1 fruit fly cellular context compared by ENCODE assay signal in genomic region chrX:12473953-12474468, dm6.
TF ChIP-seq lines count a peak whose summit lies in the region.

No protein-coding gene starts in this region.

TF ChIP-seq in whole organism, embryonic, 481 proteins besides CTCF, POLR2A, EP300 and RAD21 (continued from another document and continues in another):
- TF ChIP-seq lbe (GFP tag; optimal IDR thresholded peaks at IDR 0.05; lab: Kevin White, UChicago) (peak; percentile 19), hkb (optimal IDR thresholded peaks at IDR 0.05; lab: Kevin White, UChicago) (no peak), hkb (GFP tag; IDR thresholded peaks at IDR 0.05; lab: Robert Waterston, UW) (peak; percentile 79), CG17328 (GFP tag; IDR thresholded peaks at IDR 0.05; lab: Robert Waterston, UW) (peak; percentile 59), grau (tag; optimal IDR thresholded peaks at IDR 0.05; lab: Kevin White, UChicago) (peak; percentile 99), sd (tag; optimal IDR thresholded peaks at IDR 0.05; lab: Kevin White, UChicago) (peak; percentile 81), prd (optimal IDR thresholded peaks at IDR 0.05; lab: Kevin White, UChicago) (no peak), prd (GFP tag; IDR thresholded peaks at IDR 0.05; lab: Robert Waterston, UW) (peak; percentile 78), CG31441 (GFP tag; IDR thresholded peaks at IDR 0.05; lab: Robert Waterston, UW) (peak; percentile 85), Taf1 (GFP tag; IDR thresholded peaks at IDR 0.05; lab: Robert Waterston, UW) (peak; percentile 79), shn (GFP tag; optimal IDR thresholded peaks at IDR 0.05; lab: Kevin White, UChicago) (no peak), CG7372 (GFP tag; IDR thresholded peaks at IDR 0.05; lab: Robert Waterston, UW) (peak; percentile 80), CG10366 (GFP tag; IDR thresholded peaks at IDR 0.05; lab: Robert Waterston, UW) (peak; percentile 64), CG4854 (GFP tag; optimal IDR thresholded peaks at IDR 0.05; lab: Kevin White, UChicago) (no peak), Six4 (GFP tag; optimal IDR thresholded peaks at IDR 0.05; lab: Kevin White, UChicago) (peak; percentile 59), CG30403 (GFP tag; optimal IDR thresholded peaks at IDR 0.05; lab: Kevin White, UChicago) (peak; percentile 82), CG10462 (GFP tag; optimal IDR thresholded peaks at IDR 0.05; lab: Kevin White, UChicago) (no peak), Spps (tag; optimal IDR thresholded peaks at IDR 0.05; lab: Kevin White, UChicago) (peak; percentile 14), CG15514 (GFP tag; optimal IDR thresholded peaks at IDR 0.05; lab: Kevin White, UChicago) (peak; percentile 43), CG10565 (GFP tag; optimal IDR thresholded peaks at IDR 0.05; lab: Kevin White, UChicago) (no peak), chinmo (GFP tag; IDR thresholded peaks at IDR 0.05; lab: Robert Waterston, UW; ENCODE audit: partially characterized antibody) (peak; percentile 88; the same call in 1 of the 4 replicates), ap (GFP tag; IDR thresholded peaks at IDR 0.05; lab: Robert Waterston, UW) (peak; percentile 39; the same call in 1 of the 2 replicates), lmd (GFP tag; IDR thresholded peaks at IDR 0.05; lab: Robert Waterston, UW) (peak; percentile 78), CG3407 (GFP tag; optimal IDR thresholded peaks at IDR 0.05; lab: Kevin White, UChicago) (peak; percentile 36), nerfin-1 (tag; optimal IDR thresholded peaks at IDR 0.05; lab: Kevin White, UChicago) (peak; percentile 66), pum (GFP tag; optimal IDR thresholded peaks at IDR 0.05; lab: Kevin White, UChicago) (no peak), chn (GFP tag; optimal IDR thresholded peaks at IDR 0.05; lab: Kevin White, UChicago) (peak; percentile 7), Nf-YC (tag; optimal IDR thresholded peaks at IDR 0.05; lab: Kevin White, UChicago) (peak; percentile 86), H2.0 (GFP tag; IDR thresholded peaks at IDR 0.05; lab: Robert Waterston, UW) (peak; percentile 70), CG31388 (GFP tag; optimal IDR thresholded peaks at IDR 0.05; lab: Kevin White, UChicago) (no peak), CG14441 (GFP tag; IDR thresholded peaks at IDR 0.05; lab: Robert Waterston, UW) (peak; percentile 76), tna (GFP tag; IDR thresholded peaks at IDR 0.05; lab: Robert Waterston, UW; ENCODE audit: partially characterized antibody) (no peak), CG6254 (GFP tag; optimal IDR thresholded peaks at IDR 0.05; lab: Kevin White, UChicago) (peak; percentile 65), bsh (GFP tag; optimal IDR thresholded peaks at IDR 0.05; lab: Kevin White, UChicago) (peak in 1 of 2 experiments; percentile 80), Hr78 (GFP tag; optimal IDR thresholded peaks at IDR 0.05; lab: Kevin White, UChicago) (peak in 1 of 2 experiments; percentile 50), eve (GFP tag; optimal IDR thresholded peaks at IDR 0.05; lab: Kevin White, UChicago) (no peak), CG1602 (GFP tag; optimal IDR thresholded peaks at IDR 0.05; lab: Kevin White, UChicago) (peak; percentile 48), CG6689 (GFP tag; IDR thresholded peaks at IDR 0.05; lab: Robert Waterston, UW) (peak; percentile 81), CG18476 (GFP tag; optimal IDR thresholded peaks at IDR 0.05; lab: Kevin White, UChicago) (peak; percentile 58), CG18599 (GFP tag; optimal IDR thresholded peaks at IDR 0.05; lab: Kevin White, UChicago) (peak; percentile 86), CG12104 (GFP tag; optimal IDR thresholded peaks at IDR 0.05; lab: Kevin White, UChicago) (peak; percentile 64), CoRest (tag; optimal IDR thresholded peaks at IDR 0.05; lab: Kevin White, UChicago) (peak; percentile 91), bcd (GFP tag; optimal IDR thresholded peaks at IDR 0.05; lab: Kevin White, UChicago) (peak; percentile 76), ftz-f1 (GFP tag; optimal IDR thresholded peaks at IDR 0.05; lab: Kevin White, UChicago) (no peak), CG10543 (GFP tag; optimal IDR thresholded peaks at IDR 0.05; lab: Kevin White, UChicago) (peak; percentile 92), CG6765 (GFP tag; optimal IDR thresholded peaks at IDR 0.05; lab: Kevin White, UChicago) (peak; percentile 14), gce (GFP tag; IDR thresholded peaks at IDR 0.05; lab: Robert Waterston, UW) (0 out of 3 replicates have a peak, but pooled peaks have one; percentile 20), D (optimal IDR thresholded peaks at IDR 0.05; lab: Kevin White, UChicago) (no peak), D (GFP tag; optimal IDR thresholded peaks at IDR 0.05; lab: Kevin White, UChicago) (peak; percentile 64), CG13296 (GFP tag; optimal IDR thresholded peaks at IDR 0.05; lab: Kevin White, UChicago) (peak; percentile 90), jing (GFP tag; optimal IDR thresholded peaks at IDR 0.05; lab: Kevin White, UChicago) (peak; percentile 19), CG1233 (GFP tag; optimal IDR thresholded peaks at IDR 0.05; lab: Kevin White, UChicago) (peak; percentile 76), CG8388 (GFP tag; optimal IDR thresholded peaks at IDR 0.05; lab: Kevin White, UChicago) (peak; percentile 75), z (GFP tag; IDR thresholded peaks at IDR 0.05; lab: Robert Waterston, UW) (no peak), CG33213 (GFP tag; optimal IDR thresholded peaks at IDR 0.05; lab: Kevin White, UChicago) (no peak), Neu2 (GFP tag; optimal IDR thresholded peaks at IDR 0.05; lab: Kevin White, UChicago; ENCODE audit: borderline replicate concordance) (no peak), Bdp1 (GFP tag; optimal IDR thresholded peaks at IDR 0.05; lab: Kevin White, UChicago) (no peak), Meics (GFP tag; optimal IDR thresholded peaks at IDR 0.05; lab: Kevin White, UChicago) (peak; percentile 84), CG3281 (GFP tag; optimal IDR thresholded peaks at IDR 0.05; lab: Kevin White, UChicago) (peak; percentile 81), dmrt99B (tag; optimal IDR thresholded peaks at IDR 0.05; lab: Kevin White, UChicago) (peak; percentile 86), sisA (GFP tag; IDR thresholded peaks at IDR 0.05; lab: Robert Waterston, UW) (peak; percentile 71), unc-4 (GFP tag; IDR thresholded peaks at IDR 0.05; lab: Robert Waterston, UW; ENCODE audit: partially characterized antibody) (no peak), Xbp1 (GFP tag; optimal IDR thresholded peaks at IDR 0.05; lab: Kevin White, UChicago) (peak; percentile 70), Xrp1 (GFP tag; IDR thresholded peaks at IDR 0.05; lab: Robert Waterston, UW) (peak; percentile 75; the same call in 1 of the 2 replicates), org-1 (GFP tag; optimal IDR thresholded peaks at IDR 0.05; lab: Kevin White, UChicago) (peak; percentile 63), gcm (GFP tag; optimal IDR thresholded peaks at IDR 0.05; lab: Kevin White, UChicago) (peak; percentile 75), Max (GFP tag; optimal IDR thresholded peaks at IDR 0.05; lab: Kevin White, UChicago) (peak; percentile 65), CG1024 (GFP tag; IDR thresholded peaks at IDR 0.05; lab: Robert Waterston, UW) (no peak), CG7839 (tag; optimal IDR thresholded peaks at IDR 0.05; lab: Kevin White, UChicago) (peak; percentile 88), Atf3 (GFP tag; optimal IDR thresholded peaks at IDR 0.05; lab: Kevin White, UChicago) (no peak), Vsx1 (GFP tag; optimal IDR thresholded peaks at IDR 0.05; lab: Kevin White, UChicago) (peak; percentile 15), HLH54F (GFP tag; optimal IDR thresholded peaks at IDR 0.05; lab: Kevin White, UChicago) (no peak), CG34376 (GFP tag; optimal IDR thresholded peaks at IDR 0.05; lab: Kevin White, UChicago) (peak; percentile 78), CG12659 (GFP tag; optimal IDR thresholded peaks at IDR 0.05; lab: Kevin White, UChicago) (peak; percentile 83), CG4404 (GFP tag; IDR thresholded peaks at IDR 0.05; lab: Robert Waterston, UW) (peak; percentile 61; the same call in 1 of the 2 replicates), Dbx (GFP tag; IDR thresholded peaks at IDR 0.05; lab: Robert Waterston, UW) (peak; percentile 58; the same call in 2 of the 3 replicates), CG7556 (GFP tag; optimal IDR thresholded peaks at IDR 0.05; lab: Kevin White, UChicago) (peak; percentile 83), Antp (GFP tag; optimal IDR thresholded peaks at IDR 0.05; lab: Kevin White, UChicago) (peak; percentile 21), gsb-n (tag; optimal IDR thresholded peaks at IDR 0.05; lab: Kevin White, UChicago) (peak; percentile 53), CG10979 (tag; optimal IDR thresholded peaks at IDR 0.05; lab: Kevin White, UChicago) (peak; percentile 75), Rfx (GFP tag; IDR thresholded peaks at IDR 0.05; lab: Robert Waterston, UW) (peak; percentile 82), hb (GFP tag; IDR thresholded peaks at IDR 0.05; lab: Robert Waterston, UW; ENCODE audit: partially characterized antibody) (no peak), lov (optimal IDR thresholded peaks at IDR 0.05; lab: Kevin White, UChicago) (no peak), lov (GFP tag; IDR thresholded peaks at IDR 0.05; lab: Robert Waterston, UW) (no peak), sob (GFP tag; IDR thresholded peaks at IDR 0.05; lab: Robert Waterston, UW) (peak; percentile 71), Awh (GFP tag; IDR thresholded peaks at IDR 0.05; lab: Robert Waterston, UW) (peak; percentile 68), kay (GFP tag; optimal IDR thresholded peaks at IDR 0.05; lab: Kevin White, UChicago) (peak; percentile 38), az2 (GFP tag; optimal IDR thresholded peaks at IDR 0.05; lab: Kevin White, UChicago) (peak; percentile 64), Sin3A (optimal IDR thresholded peaks at IDR 0.05; lab: Kevin White, UChicago) (no peak), slbo (GFP tag; IDR thresholded peaks at IDR 0.05; lab: Robert Waterston, UW) (peak; percentile 74), CG12219 (GFP tag; optimal IDR thresholded peaks at IDR 0.05; lab: Kevin White, UChicago) (peak; percentile 37), ttk (GFP tag; IDR thresholded peaks at IDR 0.05; lab: Robert Waterston, UW) (peak; percentile 53), sens (GFP tag; lab: Kevin White, UChicago) (peak; percentile 64), Doc3 (GFP tag; IDR thresholded peaks at IDR 0.05; lab: Robert Waterston, UW; ENCODE audit: partially characterized antibody) (no peak), CG18619 (GFP tag; optimal IDR thresholded peaks at IDR 0.05; lab: Kevin White, UChicago) (peak; percentile 68), run (tag; optimal IDR thresholded peaks at IDR 0.05; lab: Kevin White, UChicago) (peak; percentile 73), usp (GFP tag; optimal IDR thresholded peaks at IDR 0.05; lab: Kevin White, UChicago) (no peak), gem (tag; optimal IDR thresholded peaks at IDR 0.05; lab: Kevin White, UChicago) (peak; percentile 92), ssp (GFP tag; IDR thresholded peaks at IDR 0.05; lab: Robert Waterston, UW) (peak; percentile 64), Ets65A (GFP tag; lab: Kevin White, UChicago) (no peak), CG10267 (tag; optimal IDR thresholded peaks at IDR 0.05; lab: Kevin White, UChicago) (peak; percentile 72), CG30431 (GFP tag; optimal IDR thresholded peaks at IDR 0.05; lab: Kevin White, UChicago) (peak; percentile 42), Bgb (GFP tag; IDR thresholded peaks at IDR 0.05; lab: Robert Waterston, UW; ENCODE audit: partially characterized antibody) (no peak), CG2889 (GFP tag; IDR thresholded peaks at IDR 0.05; lab: Robert Waterston, UW) (peak; percentile 46; the same call in 1 of the 3 replicates), Fer2 (tag; optimal IDR thresholded peaks at IDR 0.05; lab: Kevin White, UChicago) (peak; percentile 63), ems (GFP tag; optimal IDR thresholded peaks at IDR 0.05; lab: Kevin White, UChicago) (peak; percentile 16), CG11398 (GFP tag; optimal IDR thresholded peaks at IDR 0.05; lab: Kevin White, UChicago) (no peak), dpn (GFP tag; optimal IDR thresholded peaks at IDR 0.05; lab: Kevin White, UChicago) (peak; percentile 4 to 70), Sox100B (GFP tag; optimal IDR thresholded peaks at IDR 0.05; lab: Kevin White, UChicago) (peak; percentile 86), pho (GFP tag; optimal IDR thresholded peaks at IDR 0.05; lab: Kevin White, UChicago) (no peak), twi (tag; optimal IDR thresholded peaks at IDR 0.05; lab: Kevin White, UChicago) (peak; percentile 76), CrebB (tag; optimal IDR thresholded peaks at IDR 0.05; lab: Kevin White, UChicago) (peak; percentile 6), Fer3 (tag; optimal IDR thresholded peaks at IDR 0.05; lab: Kevin White, UChicago) (peak; percentile 80), H15 (GFP tag; IDR thresholded peaks at IDR 0.05; lab: Robert Waterston, UW) (peak; percentile 53; the same call in 1 of the 3 replicates), CG43689 (GFP tag; IDR thresholded peaks at IDR 0.05; lab: Robert Waterston, UW) (no peak), toy (GFP tag; IDR thresholded peaks at IDR 0.05; lab: Robert Waterston, UW) (0 out of 2 replicates have a peak, but pooled peaks have one; percentile 19), CG6854 (GFP tag; optimal IDR thresholded peaks at IDR 0.05; lab: Kevin White, UChicago) (peak; percentile 71), nmo (GFP tag; optimal IDR thresholded peaks at IDR 0.05; lab: Kevin White, UChicago) (peak; percentile 89), ara (GFP tag; IDR thresholded peaks at IDR 0.05; lab: Robert Waterston, UW) (peak; percentile 63; the same call in 1 of the 2 replicates), CG1603 (tag; optimal IDR thresholded peaks at IDR 0.05; lab: Kevin White, UChicago) (no peak), ci (GFP tag; IDR thresholded peaks at IDR 0.05; lab: Robert Waterston, UW) (peak; percentile 51; the same call in 1 of the 3 replicates), CG2120 (GFP tag; optimal IDR thresholded peaks at IDR 0.05; lab: Kevin White, UChicago) (peak; percentile 69), CG10274 (GFP tag; optimal IDR thresholded peaks at IDR 0.05; lab: Kevin White, UChicago) (peak; percentile 39), CHES-1-like (GFP tag; optimal IDR thresholded peaks at IDR 0.05; lab: Kevin White, UChicago) (no peak), Oaz (GFP tag; IDR thresholded peaks at IDR 0.05; lab: Robert Waterston, UW) (peak; percentile 73), fu2 (GFP tag; optimal IDR thresholded peaks at IDR 0.05; lab: Kevin White, UChicago) (no peak), Dref (GFP tag; IDR thresholded peaks at IDR 0.05; lab: Robert Waterston, UW) (no peak), CG15269 (tag; optimal IDR thresholded peaks at IDR 0.05; lab: Kevin White, UChicago) (peak; percentile 92), D19B (GFP tag; optimal IDR thresholded peaks at IDR 0.05; lab: Kevin White, UChicago) (peak; percentile 18), Jarid2 (GFP tag; optimal IDR thresholded peaks at IDR 0.05; lab: Kevin White, UChicago) (peak; percentile 43), CG8089 (GFP tag; optimal IDR thresholded peaks at IDR 0.05; lab: Kevin White, UChicago) (no peak), Opbp (GFP tag; IDR thresholded peaks at IDR 0.05; lab: Robert Waterston, UW; ENCODE audit: partially characterized antibody) (no peak)
